Fruit fly (Drosophila melanogaster): ENCODE measurements around the gene vri.

vri gene

dm6 chr2L:5296672-5297288, 8.0 kb downstream of the vri start (continued):
- TF ChIP-seq crol (GFP tag; IDR thresholded peaks at IDR 0.05), result peak; percentile 99
- TF ChIP-seq CG14860 (GFP tag; IDR thresholded peaks at IDR 0.05; ENCODE audit: partially characterized antibody), result no peak
- TF ChIP-seq H15 (GFP tag; IDR thresholded peaks at IDR 0.05), result no peak
- TF ChIP-seq emc (GFP tag; optimal IDR thresholded peaks at IDR 0.05), result no peak
- 0 out of 2 replicates have a peak, but pooled peaks have one; percentile 10 for TF ChIP-seq ato (GFP tag; IDR thresholded peaks at IDR 0.05; ENCODE audit: partially characterized antibody)
- TF ChIP-seq tin (GFP tag; optimal IDR thresholded peaks at IDR 0.05), result peak; percentile 1
- TF ChIP-seq nom (GFP tag; optimal IDR thresholded peaks at IDR 0.05), result peak; percentile 79
- TF ChIP-seq CG12391 (tag; optimal IDR thresholded peaks at IDR 0.05), result peak; percentile 6
- TF ChIP-seq her (GFP tag; optimal IDR thresholded peaks at IDR 0.05), result no peak
- peak; percentile 69 for TF ChIP-seq phol (tag; optimal IDR thresholded peaks at IDR 0.05)
- TF ChIP-seq Dll (GFP tag; IDR thresholded peaks at IDR 0.05; ENCODE audit: partially characterized antibody), result no peak
- TF ChIP-seq sug (tag; optimal IDR thresholded peaks at IDR 0.05), result peak; percentile 19
- TF ChIP-seq CG13424 (tag; optimal IDR thresholded peaks at IDR 0.05), result peak; percentile 11
- peak; percentile 8 for TF ChIP-seq cg (GFP tag; optimal IDR thresholded peaks at IDR 0.05)
- TF ChIP-seq CG9215 (GFP tag; IDR thresholded peaks at IDR 0.05), result no peak
- TF ChIP-seq CG10979 (tag; optimal IDR thresholded peaks at IDR 0.05), result peak; percentile 75
- TF ChIP-seq tx (GFP tag; optimal IDR thresholded peaks at IDR 0.05), result no peak
- no peak for TF ChIP-seq Ptx1 (GFP tag; IDR thresholded peaks at IDR 0.05)
- TF ChIP-seq mirr (GFP tag; optimal IDR thresholded peaks at IDR 0.05), result no peak
- TF ChIP-seq rib (GFP tag; IDR thresholded peaks at IDR 0.05), result 0 out of 2 replicates have a peak, but pooled peaks have one; percentile 43
- TF ChIP-seq CG6854 (GFP tag; optimal IDR thresholded peaks at IDR 0.05), result no peak
- TF ChIP-seq CG34376 (GFP tag; optimal IDR thresholded peaks at IDR 0.05), result no peak
- peak; percentile 29 for TF ChIP-seq CG11504 (tag; optimal IDR thresholded peaks at IDR 0.05)
- TF ChIP-seq NC2β (GFP tag; optimal IDR thresholded peaks at IDR 0.05), result no peak
- no peak for TF ChIP-seq sc (optimal IDR thresholded peaks at IDR 0.05)
- peak; percentile 33 for TF ChIP-seq sc (GFP tag; optimal IDR thresholded peaks at IDR 0.05)
- TF ChIP-seq D19B (GFP tag; optimal IDR thresholded peaks at IDR 0.05), result no peak
- TF ChIP-seq CG31441 (GFP tag; IDR thresholded peaks at IDR 0.05), result peak; percentile 55; the same call in 1 of the 2 replicates
- peak; percentile 35 for TF ChIP-seq CoRest (tag; optimal IDR thresholded peaks at IDR 0.05)
- no peak for TF ChIP-seq Abd-B (GFP tag; optimal IDR thresholded peaks at IDR 0.05)
- TF ChIP-seq Nf-YA (GFP tag; IDR thresholded peaks at IDR 0.05), result no peak
- no peak for TF ChIP-seq CG17912 (GFP tag; optimal IDR thresholded peaks at IDR 0.05)
- no peak for TF ChIP-seq lilli (GFP tag; optimal IDR thresholded peaks at IDR 0.05)
- TF ChIP-seq gcm (GFP tag; optimal IDR thresholded peaks at IDR 0.05), result no peak
- no peak for TF ChIP-seq br (optimal IDR thresholded peaks at IDR 0.05)
- no peak for TF ChIP-seq CG11723 (GFP tag; optimal IDR thresholded peaks at IDR 0.05)
- TF ChIP-seq PHDP (tag; optimal IDR thresholded peaks at IDR 0.05), result peak; percentile 40
- TF ChIP-seq CG18262 (tag; optimal IDR thresholded peaks at IDR 0.05), result peak; percentile 72
- TF ChIP-seq mam (GFP tag; optimal IDR thresholded peaks at IDR 0.05), result no peak
- 0 out of 2 replicates have a peak, but pooled peaks have one; percentile 39 for TF ChIP-seq CG42726 (GFP tag; IDR thresholded peaks at IDR 0.05; ENCODE audit: partially characterized antibody)
- no peak for TF ChIP-seq gce (GFP tag; IDR thresholded peaks at IDR 0.05)
- TF ChIP-seq corto (GFP tag; optimal IDR thresholded peaks at IDR 0.05), result no peak
- TF ChIP-seq otp (GFP tag; IDR thresholded peaks at IDR 0.05), result no peak
- TF ChIP-seq Hr51 (GFP tag; optimal IDR thresholded peaks at IDR 0.05), result no peak
- TF ChIP-seq CG14710 (tag; optimal IDR thresholded peaks at IDR 0.05), result peak; percentile 61
- TF ChIP-seq az2 (GFP tag; optimal IDR thresholded peaks at IDR 0.05), result peak; percentile 50
- no peak for TF ChIP-seq Opbp (GFP tag; IDR thresholded peaks at IDR 0.05; ENCODE audit: partially characterized antibody)
- no peak for TF ChIP-seq Fer2 (tag; optimal IDR thresholded peaks at IDR 0.05)
- peak; percentile 42 for TF ChIP-seq CG2202 (tag; optimal IDR thresholded peaks at IDR 0.05)
- TF ChIP-seq Xrp1 (GFP tag; IDR thresholded peaks at IDR 0.05), result peak; percentile 36; the same call in 1 of the 2 replicates

All from whole organism, embryonic.